Worm (Caenorhabditis elegans) whole organism, mixed stage, embryonic: ENCODE measurements around the gene madf-3.

Source experiments
- M03D4.4 ChIP-seq: sonication (generic microtip); optimal IDR thresholded peaks from 2 replicates; lab custom pipeline; 2017; ENCODE audit warnings: mild to moderate bottlenecking, missing genetic modification characterization, missing compliant biosample characterization
- bed-3 ChIP-seq: fragments of 200-800 bp; sonication (Bioruptor generic); optimal IDR thresholded peaks from 3 replicates; lab custom pipeline; 2018; ENCODE audit warnings: mild to moderate bottlenecking, missing genetic modification characterization, moderate library complexity, missing compliant biosample characterization
- blmp-1 ChIP-seq: fragments of 150-350 bp; optimal IDR thresholded peaks from 2 replicates; lab custom pipeline; 2014; ENCODE audit warnings: missing biosample characterization, missing genetic modification characterization
- ceh-39 ChIP-seq: fragments of 150-350 bp; optimal IDR thresholded peaks from 2 replicates; lab custom pipeline; 2014; ENCODE audit warnings: missing biosample characterization, missing genetic modification characterization
- ceh-43 ChIP-seq: fragments of 200-800 bp; sonication (Bioruptor generic); optimal IDR thresholded peaks from 2 replicates; lab custom pipeline; 2018; ENCODE audit warnings: mild to moderate bottlenecking, missing genetic modification characterization, moderate library complexity, missing compliant biosample characterization
- ceh-83 ChIP-seq: fragments of 200-800 bp; sonication (Bioruptor generic); optimal IDR thresholded peaks from 2 replicates; lab custom pipeline; 2018; ENCODE audit warnings: mild to moderate bottlenecking, missing genetic modification characterization, missing compliant biosample characterization
- ces-1 ChIP-seq: fragments of 150-350 bp; optimal IDR thresholded peaks from 2 replicates; lab custom pipeline; 2014; ENCODE audit warnings: missing biosample characterization, missing genetic modification reagents, missing genetic modification characterization
- cnd-1 ChIP-seq: fragments of 200-800 bp; sonication (Bioruptor generic); optimal IDR thresholded peaks from 2 replicates; lab custom pipeline; 2018; ENCODE audit warnings: mild to moderate bottlenecking, missing genetic modification characterization, missing compliant biosample characterization
- drap-1 ChIP-seq: fragments of 200-800 bp; sonication (Bioruptor generic); optimal IDR thresholded peaks from 3 replicates; lab custom pipeline; 2018; ENCODE audit warnings: mild to moderate bottlenecking, missing genetic modification characterization, missing compliant biosample characterization
- elt-1 ChIP-seq: sonication (generic microtip); optimal IDR thresholded peaks from 2 replicates; lab custom pipeline; 2017; ENCODE audit warnings: missing genetic modification characterization, mild to moderate bottlenecking, missing compliant biosample characterization, antibody characterized with exemption, moderate library complexity, borderline replicate concordance; ENCODE audit not compliant: insufficient read depth
- elt-3 ChIP-seq: fragments of 150-350 bp; optimal IDR thresholded peaks from 2 replicates; lab custom pipeline; 2014; ENCODE audit warnings: missing biosample characterization, missing genetic modification characterization
- flh-1 ChIP-seq: fragments of 200-800 bp; sonication (Bioruptor generic); optimal IDR thresholded peaks from 2 replicates; lab custom pipeline; 2018; ENCODE audit warnings: mild to moderate bottlenecking, missing genetic modification characterization, moderate library complexity, missing compliant biosample characterization
- ham-2 ChIP-seq: fragments of 200-800 bp; sonication (Bioruptor generic); optimal IDR thresholded peaks from 2 replicates; lab custom pipeline; 2018; ENCODE audit warnings: mild to moderate bottlenecking, missing genetic modification characterization, missing compliant biosample characterization
- hlh-1 ChIP-seq: fragments of 150-350 bp; optimal IDR thresholded peaks from 2 replicates; lab custom pipeline; 2014; ENCODE audit warnings: missing biosample characterization, missing genetic modification reagents, missing genetic modification characterization
- lin-13 ChIP-seq: fragments of 150-350 bp; optimal IDR thresholded peaks from 2 replicates; lab custom pipeline; 2014; ENCODE audit warnings: missing biosample characterization, missing genetic modification characterization
- lin-32 ChIP-seq: fragments of 200-800 bp; sonication (Bioruptor generic); optimal IDR thresholded peaks from 2 replicates; lab custom pipeline; 2018; ENCODE audit warnings: mild to moderate bottlenecking, missing genetic modification characterization, missing compliant biosample characterization
- lsy-2 ChIP-seq: fragments of 150-350 bp; optimal IDR thresholded peaks from 2 replicates; lab custom pipeline; 2014; ENCODE audit warnings: missing biosample characterization, missing genetic modification characterization
- mab-5 ChIP-seq: fragments of 150-350 bp; optimal IDR thresholded peaks from 2 replicates; lab custom pipeline; 2014; ENCODE audit warnings: missing biosample characterization, missing genetic modification characterization
- mep-1 ChIP-seq: fragments of 150-350 bp; optimal IDR thresholded peaks from 2 replicates; lab custom pipeline; 2017; ENCODE audit warnings: missing biosample characterization, missing genetic modification reagents, missing genetic modification characterization, inconsistent platforms
- mls-2 ChIP-seq: sonication (generic microtip); optimal IDR thresholded peaks from 2 replicates; lab custom pipeline; 2016; ENCODE audit warnings: mild to moderate bottlenecking, missing genetic modification characterization, moderate library complexity, missing compliant biosample characterization
- nhr-2 ChIP-seq: fragments of 150-350 bp; optimal IDR thresholded peaks from 2 replicates; lab custom pipeline; 2014; ENCODE audit warnings: missing biosample characterization, missing genetic modification characterization
- nhr-237 ChIP-seq: fragments of 150-350 bp; optimal IDR thresholded peaks from 2 replicates; lab custom pipeline; 2014; ENCODE audit warnings: missing biosample characterization, missing genetic modification characterization
- nhr-28 ChIP-seq: fragments of 150-350 bp; optimal IDR thresholded peaks from 2 replicates; lab custom pipeline; 2014; ENCODE audit warnings: missing biosample characterization, missing genetic modification characterization
- nhr-76 ChIP-seq: sonication (generic microtip); optimal IDR thresholded peaks from 2 replicates; lab custom pipeline; 2017; ENCODE audit warnings: missing biosample characterization, missing genetic modification characterization
- pha-4 ChIP-seq: fragments of 150-350 bp; optimal IDR thresholded peaks from 2 replicates; lab custom pipeline; 2018; ENCODE audit warnings: missing biosample characterization, missing genetic modification reagents, missing genetic modification characterization
- sem-2 ChIP-seq: fragments of 200-800 bp; sonication (Bioruptor generic); optimal IDR thresholded peaks from 2 replicates; lab custom pipeline; 2018; ENCODE audit warnings: mild to moderate bottlenecking, missing genetic modification characterization, missing compliant biosample characterization
- snpc-4 ChIP-seq: fragments of 150-350 bp; optimal IDR thresholded peaks from 2 replicates; lab custom pipeline; 2014; ENCODE audit warnings: missing biosample characterization, missing genetic modification characterization
- sptf-1 ChIP-seq: sonication (generic microtip); optimal IDR thresholded peaks from 2 replicates; lab custom pipeline; 2017; ENCODE audit warnings: mild to moderate bottlenecking, missing genetic modification characterization, moderate library complexity, missing compliant biosample characterization
- tbx-8 ChIP-seq: fragments of 200-800 bp; sonication (Bioruptor generic); optimal IDR thresholded peaks from 2 replicates; lab custom pipeline; 2018; ENCODE audit warnings: mild to moderate bottlenecking, missing genetic modification characterization, moderate library complexity, missing compliant biosample characterization
- unc-120 ChIP-seq: sonication (generic microtip); optimal IDR thresholded peaks from 2 replicates; lab custom pipeline; 2017; ENCODE audit warnings: missing genetic modification characterization, missing compliant biosample characterization; ENCODE audit not compliant: poor library complexity, severe bottlenecking
- unc-39 ChIP-seq: fragments of 150-350 bp; optimal IDR thresholded peaks from 2 replicates; lab custom pipeline; 2014; ENCODE audit warnings: missing biosample characterization, missing genetic modification characterization
- unc-62 ChIP-seq: fragments of 150-350 bp; optimal IDR thresholded peaks from 2 replicates; lab custom pipeline; 2014; ENCODE audit warnings: missing biosample characterization, missing genetic modification reagents, missing genetic modification characterization
- zip-8 ChIP-seq: fragments of 150-350 bp; optimal IDR thresholded peaks from 2 replicates; lab custom pipeline; 2014; ENCODE audit warnings: missing biosample characterization, missing genetic modification characterization
- ztf-11 ChIP-seq: fragments of 150-350 bp; optimal IDR thresholded peaks from 2 replicates; lab custom pipeline; 2014; ENCODE audit warnings: missing biosample characterization, missing genetic modification characterization

Gene madf-3

ce11 chrII:4312115-4312514, 22.4 kb upstream of the madf-3 start, which contains the start of gene plep-1:
Gene plep-1 (minus strand): TSS chrII:4312215.
- TF ChIP-seq sptf-1 (tag; lab: Kevin White, UChicago) (no peak), ceh-83 (no peak), cnd-1 (tag; lab: Kevin White, UChicago) (no peak), nhr-237 (tag; lab: Kevin White, UChicago) (no peak), ces-1 (GFP tag; lab: Kevin White, UChicago) (no peak), drap-1 (GFP tag; lab: Kevin White, UChicago) (no peak), ceh-43 (GFP tag; lab: Kevin White, UChicago) (no peak), nhr-76 (tag; lab: Kevin White, UChicago) (no peak), mep-1 (tag; lab: Kevin White, UChicago) (no peak), mls-2 (tag; lab: Kevin White, UChicago) (no peak), unc-120 (no peak), snpc-4 (tag; lab: Kevin White, UChicago) (no peak), lsy-2 (tag; lab: Kevin White, UChicago) (no peak), ztf-11 (tag; lab: Kevin White, UChicago) (no peak), nhr-2 (no peak), nhr-28 (tag; lab: Kevin White, UChicago) (no peak), sem-2 (no peak), zip-8 (no peak), ham-2 (GFP tag; lab: Kevin White, UChicago) (no peak), bed-3 (GFP tag; lab: Kevin White, UChicago) (no peak)

ce11 chrII:4316011-4316410, 18.5 kb upstream of the madf-3 start, which contains the start of gene srw-40:
Gene srw-40 (minus strand): TSS chrII:4316111.
- TF ChIP-seq sptf-1 (tag; lab: Kevin White, UChicago), result no peak
- no peak for TF ChIP-seq flh-1 (GFP tag; lab: Kevin White, UChicago)

ce11 chrII:4319537-4320019, 15.0 kb upstream of the madf-3 start, which contains the start of gene Y52E8A.6:
Gene Y52E8A.6 (minus strand): TSS chrII:4319969.
- TF ChIP-seq unc-62 (GFP tag; lab: Kevin White, UChicago) (no peak), elt-3 (no peak), cnd-1 (tag; lab: Kevin White, UChicago) (no peak), tbx-8 (GFP tag; lab: Kevin White, UChicago) (no peak), ceh-39 (tag; lab: Kevin White, UChicago) (no peak), mab-5 (tag; lab: Kevin White, UChicago) (no peak), sptf-1 (tag; lab: Kevin White, UChicago) (no peak), hlh-1 (tag; lab: Kevin White, UChicago) (no peak), blmp-1 (no peak), lin-13 (tag; lab: Kevin White, UChicago) (no peak), drap-1 (GFP tag; lab: Kevin White, UChicago) (no peak), sem-2 (no peak)

ce11 chrII:4320455-4320854, 14.1 kb upstream of the madf-3 start, which contains the start of gene Y52E8A.2:
Gene Y52E8A.2 (plus strand): TSS chrII:4320836.
- no peak for TF ChIP-seq tbx-8 (GFP tag; lab: Kevin White, UChicago)
- no peak for TF ChIP-seq unc-120
- no peak for TF ChIP-seq mep-1 (tag; lab: Kevin White, UChicago)
- no peak for TF ChIP-seq pha-4
- TF ChIP-seq, all 35 proteins: peak for 0

ce11 chrII:4321766-4322165, 12.8 kb upstream of the madf-3 start, which contains the start of gene Y52E8A.1:
Gene Y52E8A.1 (plus strand): TSS chrII:4322066.
- TF ChIP-seq sptf-1 (tag; lab: Kevin White, UChicago) (no peak), mls-2 (tag; lab: Kevin White, UChicago) (no peak), hlh-1 (tag; lab: Kevin White, UChicago) (no peak), blmp-1 (no peak), nhr-76 (tag; lab: Kevin White, UChicago) (no peak), pha-4 (no peak), tbx-8 (GFP tag; lab: Kevin White, UChicago) (no peak), zip-8 (no peak), lin-32 (GFP tag; lab: Kevin White, UChicago) (no peak), M03D4.4 (tag; lab: Kevin White, UChicago) (no peak), sem-2 (no peak), lsy-2 (tag; lab: Kevin White, UChicago) (no peak), snpc-4 (tag; lab: Kevin White, UChicago) (no peak), nhr-237 (tag; lab: Kevin White, UChicago) (no peak), elt-1 (tag; lab: Kevin White, UChicago) (no peak), unc-39 (tag; lab: Kevin White, UChicago) (no peak), flh-1 (GFP tag; lab: Kevin White, UChicago) (no peak)
